Worm (Caenorhabditis elegans): ENCODE data around the gene fbxc-20.

ce11 chrII:2378465-2379009 is 40.4 kb upstream of the fbxc-20 start:
- TF ChIP-seq pes-1 (GFP tag; IDR thresholded peaks at IDR 0.05): no peak
- TF ChIP-seq ama-1 (optimal IDR thresholded peaks at IDR 0.05): no peak
- no peak for TF ChIP-seq hmg-4 (GFP tag; optimal IDR thresholded peaks at IDR 0.05)
- no peak for TF ChIP-seq ets-7 (tag; optimal IDR thresholded peaks at IDR 0.05)
- no peak for TF ChIP-seq scrt-1 (GFP tag; IDR thresholded peaks at IDR 0.05)
- TF ChIP-seq flt-1 (GFP tag; IDR thresholded peaks at IDR 0.05): no peak
- no peak for TF ChIP-seq hnd-1 (tag; optimal IDR thresholded peaks at IDR 0.05)
- no peak for TF ChIP-seq hmbx-1 (tag; optimal IDR thresholded peaks at IDR 0.05)

Data from whole organism, early embryonic.